Worm (Caenorhabditis elegans) whole organism, L3 larva: Measurements from ENCODE around the gene ptrg-1.

Experiments used
- lin-39 ChIP-seq: fragments of 150-350 bp; optimal IDR thresholded peaks from 2 replicates; lab custom pipeline; 2018; ENCODE audit warnings: missing biosample characterization, missing genetic modification reagents, missing genetic modification characterization
- pqm-1 ChIP-seq: fragments of 150-350 bp; optimal IDR thresholded peaks from 2 replicates; lab custom pipeline; 2017; ENCODE audit warnings: missing biosample characterization, missing genetic modification characterization, inconsistent platforms
- ztf-11 ChIP-seq: fragments of 150-350 bp; optimal IDR thresholded peaks from 2 replicates; lab custom pipeline; 2014; ENCODE audit warnings: missing biosample characterization, missing genetic modification characterization

ce11 chrIV:10176252-10176730 lies 18.0 kb downstream of the ptrg-1 start, which contains the start of gene rack-1:
- TF ChIP-seq pqm-1 (tag; lab: Kevin White, UChicago) = no peak
- TF ChIP-seq ztf-11 (tag; lab: Kevin White, UChicago) = no peak
- TF ChIP-seq lin-39 = peak; percentile 79
